Fruit fly (Drosophila melanogaster): ENCODE measurements around the gene CG34426.

Gene CG34426

DNA sequence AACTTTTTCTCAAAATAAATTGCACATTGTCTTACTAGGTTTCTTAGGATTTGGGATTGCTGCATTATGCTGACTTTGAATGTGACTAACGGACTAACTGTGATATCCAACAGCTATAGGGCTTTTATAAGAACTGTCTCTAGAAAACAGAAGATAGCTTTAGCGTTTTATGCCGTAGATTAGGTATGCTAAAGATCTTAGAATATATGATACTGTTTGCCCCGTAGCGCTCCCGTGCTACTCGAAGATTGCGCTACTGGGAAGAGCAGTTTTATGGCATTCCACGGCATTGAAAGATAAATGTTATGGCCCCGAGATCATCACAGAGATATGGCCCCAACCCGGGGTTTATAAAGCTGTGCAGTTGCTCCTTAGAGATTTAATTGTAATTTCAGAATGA, at the start of gene CG34426, which contains the start of gene CG13311:
CG34426 (plus strand) TSS at position 400 of the 400 bp plus-strand sequence.
CG13311 (minus strand) TSS at position 101 of the 400 bp plus-strand sequence.
- TF ChIP-seq ovo (GFP tag; optimal IDR thresholded peaks at IDR 0.05) (no peak), CG12768 (GFP tag; optimal IDR thresholded peaks at IDR 0.05) (no peak), cic (GFP tag; optimal IDR thresholded peaks at IDR 0.05) (peak; percentile 4)

DNA sequence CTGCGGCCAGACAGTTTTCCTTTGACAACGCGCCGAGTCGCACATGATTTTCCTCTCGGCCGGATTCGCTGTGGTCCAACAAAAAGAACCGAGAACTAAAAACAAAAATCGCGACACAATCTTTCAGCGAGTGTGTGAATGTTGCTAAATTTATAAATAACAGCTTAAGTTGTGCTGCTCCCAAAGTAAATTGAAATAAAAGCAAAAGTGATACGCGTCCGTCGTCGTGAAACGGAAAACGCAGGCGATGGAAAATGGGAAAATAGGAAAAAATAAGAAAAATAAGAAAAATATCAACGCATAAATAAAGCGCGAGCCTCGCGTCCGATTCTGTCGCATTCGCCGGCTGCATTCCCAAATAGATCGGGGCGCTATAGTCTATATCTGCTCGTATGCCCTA, 48.7 kb upstream of the CG34426 start, which contains the start of gene Fhos:
Fhos (plus strand) TSS at position 28 of the 400 bp plus-strand sequence.
- TF ChIP-seq ovo (GFP tag; optimal IDR thresholded peaks at IDR 0.05) (no peak), Crg-1 (GFP tag; optimal IDR thresholded peaks at IDR 0.05) (no peak), cic (GFP tag; optimal IDR thresholded peaks at IDR 0.05) (no peak), Clk (GFP tag; optimal IDR thresholded peaks at IDR 0.05) (no peak), bab1 (GFP tag; optimal IDR thresholded peaks at IDR 0.05) (no peak), CG12768 (GFP tag; optimal IDR thresholded peaks at IDR 0.05) (no peak), Mnt (GFP tag; optimal IDR thresholded peaks at IDR 0.05) (no peak), pad (GFP tag; optimal IDR thresholded peaks at IDR 0.05) (no peak), Hr96 (GFP tag; optimal IDR thresholded peaks at IDR 0.05) (no peak), CG14711 (tag; optimal IDR thresholded peaks at IDR 0.05) (no peak), CG1620 (GFP tag; optimal IDR thresholded peaks at IDR 0.05) (no peak), kay (GFP tag; ENCODE audit: borderline replicate concordance) (no peak), CG7045 (GFP tag; optimal IDR thresholded peaks at IDR 0.05) (no peak), CG11617 (GFP tag; optimal IDR thresholded peaks at IDR 0.05) (no peak), tj (GFP tag; optimal IDR thresholded peaks at IDR 0.05) (no peak), toe (GFP tag; optimal IDR thresholded peaks at IDR 0.05) (no peak), CG33017 (tag; optimal IDR thresholded peaks at IDR 0.05) (no peak), cnc (optimal IDR thresholded peaks at IDR 0.05) (no peak)

DNA sequence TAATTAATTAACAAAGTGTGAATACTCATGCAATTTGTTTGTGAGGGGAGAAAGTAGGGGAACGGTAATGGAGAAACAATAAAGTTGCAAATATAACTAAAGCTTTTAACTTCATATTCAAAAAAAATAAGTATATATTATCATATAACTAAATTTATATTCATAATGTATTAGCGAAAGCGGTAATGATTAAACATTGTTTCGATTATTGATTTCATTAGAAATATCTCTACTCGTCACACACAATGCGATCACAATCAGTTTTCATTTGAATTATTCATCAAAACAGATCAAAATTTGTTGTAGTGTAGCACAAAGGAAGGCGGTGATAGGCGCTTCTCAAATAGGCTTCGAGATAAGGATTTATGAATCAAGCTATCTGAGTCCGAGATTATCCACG, 46.6 kb upstream of the CG34426 start, which contains the start of gene CG6576:
CG6576 (plus strand) TSS at position 301 of the 400 bp plus-strand sequence.
- no peak for TF ChIP-seq CG11617 (GFP tag; optimal IDR thresholded peaks at IDR 0.05)
- no peak for TF ChIP-seq toe (GFP tag; optimal IDR thresholded peaks at IDR 0.05)
- no peak for TF ChIP-seq bab1 (GFP tag; optimal IDR thresholded peaks at IDR 0.05)
- TF ChIP-seq CG1620 (GFP tag; optimal IDR thresholded peaks at IDR 0.05), result no peak
- no peak for TF ChIP-seq CG14711 (tag; optimal IDR thresholded peaks at IDR 0.05)
- TF ChIP-seq CG33017 (tag; optimal IDR thresholded peaks at IDR 0.05), result no peak
- no peak for TF ChIP-seq CG12768 (GFP tag; optimal IDR thresholded peaks at IDR 0.05)
- no peak for TF ChIP-seq Mnt (GFP tag; optimal IDR thresholded peaks at IDR 0.05)
- no peak for TF ChIP-seq ovo (GFP tag; optimal IDR thresholded peaks at IDR 0.05)
- no peak for TF ChIP-seq kay (GFP tag; ENCODE audit: borderline replicate concordance)
- TF ChIP-seq Hr96 (GFP tag; optimal IDR thresholded peaks at IDR 0.05), result no peak
- TF ChIP-seq Clk (GFP tag; optimal IDR thresholded peaks at IDR 0.05), result no peak
- no peak for TF ChIP-seq cic (GFP tag; optimal IDR thresholded peaks at IDR 0.05)
- no peak for TF ChIP-seq CG5204 (GFP tag; optimal IDR thresholded peaks at IDR 0.05)
- no peak for TF ChIP-seq pad (GFP tag; optimal IDR thresholded peaks at IDR 0.05)
- TF ChIP-seq Crg-1 (GFP tag; optimal IDR thresholded peaks at IDR 0.05), result no peak

- TF ChIP-seq CG1620 (GFP tag; optimal IDR thresholded peaks at IDR 0.05) (no peak), Hr96 (GFP tag; optimal IDR thresholded peaks at IDR 0.05) (no peak), CG12768 (GFP tag; optimal IDR thresholded peaks at IDR 0.05) (no peak), Crg-1 (GFP tag; optimal IDR thresholded peaks at IDR 0.05) (no peak), CG33017 (tag; optimal IDR thresholded peaks at IDR 0.05) (no peak), CG11617 (GFP tag; optimal IDR thresholded peaks at IDR 0.05) (peak; percentile 7), kay (GFP tag; ENCODE audit: borderline replicate concordance) (peak; percentile 73), ovo (GFP tag; optimal IDR thresholded peaks at IDR 0.05) (no peak), CG7101 (tag; optimal IDR thresholded peaks at IDR 0.05) (peak; percentile 4), Mnt (GFP tag; optimal IDR thresholded peaks at IDR 0.05) (peak; percentile 56), cic (GFP tag; optimal IDR thresholded peaks at IDR 0.05) (no peak), bab1 (GFP tag; optimal IDR thresholded peaks at IDR 0.05) (peak; percentile 25), Clk (GFP tag; optimal IDR thresholded peaks at IDR 0.05) (no peak), toe (GFP tag; optimal IDR thresholded peaks at IDR 0.05) (peak; percentile 8), pad (GFP tag; optimal IDR thresholded peaks at IDR 0.05) (no peak), cnc (optimal IDR thresholded peaks at IDR 0.05) (no peak)
Measured at dm6 chr3L:8763037-8763454, 39.2 kb upstream of the CG34426 start.

DNA sequence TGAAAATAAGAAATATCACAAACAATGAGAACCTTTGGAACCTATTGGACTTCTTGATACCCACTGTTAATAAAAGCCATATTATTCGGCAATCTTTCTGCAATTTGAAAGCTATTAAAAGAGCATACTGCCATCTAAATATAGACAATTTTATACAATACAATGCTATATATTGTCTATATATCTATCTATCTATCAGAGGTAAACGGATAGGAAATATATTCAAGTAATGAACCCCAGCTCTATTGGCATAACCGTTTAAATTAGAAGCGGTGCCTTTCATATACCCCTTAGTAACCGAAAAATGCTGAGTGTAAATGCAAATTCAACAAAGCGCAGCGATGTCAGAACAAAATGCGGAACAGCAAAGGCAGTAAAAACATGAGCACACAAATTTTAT, 38.5 kb upstream of the CG34426 start:
- TF ChIP-seq CG33017 (tag; optimal IDR thresholded peaks at IDR 0.05) (no peak), bab1 (GFP tag; optimal IDR thresholded peaks at IDR 0.05) (no peak), pad (GFP tag; optimal IDR thresholded peaks at IDR 0.05) (no peak), CG11617 (GFP tag; optimal IDR thresholded peaks at IDR 0.05) (no peak), Clk (GFP tag; optimal IDR thresholded peaks at IDR 0.05) (no peak), kay (GFP tag; ENCODE audit: borderline replicate concordance) (no peak), CG12768 (GFP tag; optimal IDR thresholded peaks at IDR 0.05) (no peak)

dm6 chr3L:8765493-8765892, 36.8 kb upstream of the CG34426 start:
- TF ChIP-seq CG1620 (GFP tag; optimal IDR thresholded peaks at IDR 0.05) (no peak), ovo (GFP tag; optimal IDR thresholded peaks at IDR 0.05) (no peak), CG7101 (tag; optimal IDR thresholded peaks at IDR 0.05) (no peak), pad (GFP tag; optimal IDR thresholded peaks at IDR 0.05) (no peak)

DNA sequence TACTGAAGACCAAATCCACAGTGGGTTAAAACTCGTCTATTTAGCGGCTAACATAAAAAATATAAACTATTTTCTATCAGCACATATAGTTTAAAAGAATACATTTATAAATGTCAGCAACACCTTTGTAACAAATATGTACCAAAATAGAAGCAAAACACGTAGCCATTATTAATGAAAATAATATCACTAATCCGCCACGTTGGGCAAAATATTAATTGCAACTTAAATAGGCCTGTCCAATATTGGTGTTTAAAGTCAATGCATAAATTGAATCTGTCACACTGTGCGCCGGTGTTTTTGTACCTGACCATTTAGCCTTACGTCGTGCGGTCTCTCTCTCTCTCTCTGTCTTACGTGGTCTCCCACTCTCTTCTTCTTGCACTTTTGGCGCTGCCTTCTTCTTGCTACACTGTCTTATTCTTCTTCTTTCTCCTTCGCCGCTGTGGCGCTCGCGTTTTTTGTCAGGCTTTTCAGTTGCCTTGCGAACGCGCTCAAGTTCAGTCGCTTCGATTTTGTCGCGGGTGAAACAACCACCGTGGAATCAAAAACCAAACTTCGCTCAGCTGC, 36.2 kb upstream of the CG34426 start:
- TF ChIP-seq kay (GFP tag; ENCODE audit: borderline replicate concordance) (no peak), Clk (GFP tag; optimal IDR thresholded peaks at IDR 0.05) (peak; percentile 77), CG11617 (GFP tag; optimal IDR thresholded peaks at IDR 0.05) (peak; percentile 94), Hr96 (GFP tag; optimal IDR thresholded peaks at IDR 0.05) (peak; percentile 93), tj (GFP tag; optimal IDR thresholded peaks at IDR 0.05) (peak; percentile 74), CG5204 (GFP tag; optimal IDR thresholded peaks at IDR 0.05) (peak; percentile 95), CG1620 (GFP tag; optimal IDR thresholded peaks at IDR 0.05) (peak; percentile 91), CG7045 (GFP tag; optimal IDR thresholded peaks at IDR 0.05) (peak; percentile 90), Crg-1 (GFP tag; optimal IDR thresholded peaks at IDR 0.05) (peak; percentile 97), pad (GFP tag; optimal IDR thresholded peaks at IDR 0.05) (peak; percentile 71), ovo (GFP tag; optimal IDR thresholded peaks at IDR 0.05) (peak; percentile 82), CG7101 (tag; optimal IDR thresholded peaks at IDR 0.05) (peak; percentile 92), Mnt (GFP tag; optimal IDR thresholded peaks at IDR 0.05) (peak; percentile 71), CG14711 (tag; optimal IDR thresholded peaks at IDR 0.05) (peak; percentile 76), CG33017 (tag; optimal IDR thresholded peaks at IDR 0.05) (peak; percentile 92), cic (GFP tag; optimal IDR thresholded peaks at IDR 0.05) (peak; percentile 35), toe (GFP tag; optimal IDR thresholded peaks at IDR 0.05) (peak; percentile 69), cnc (optimal IDR thresholded peaks at IDR 0.05) (no peak), bab1 (GFP tag; optimal IDR thresholded peaks at IDR 0.05) (peak; percentile 95), CG12768 (GFP tag; optimal IDR thresholded peaks at IDR 0.05) (peak; percentile 87)

Data from whole organism, adult.